Fruit fly (Drosophila melanogaster) whole organism, embryonic: Measurements from ENCODE around the gene FucTD.

Source experiments
- Abd-B ChIP-seq: fragments of 200-800 bp; sonication (Bioruptor generic); optimal IDR thresholded peaks from 2 replicates; lab custom pipeline; 2018; ENCODE audit warnings: missing biosample characterization, mild to moderate bottlenecking, missing genetic modification characterization, moderate library complexity
- B-H1 ChIP-seq: fragments of 200-800 bp; sonication (Bioruptor generic); IDR thresholded peaks from 3 replicates; pipeline ENCODE4 v1.3.6; 2022; ENCODE audit warnings: missing biosample characterization, missing genetic modification characterization
- CG10959 ChIP-seq: fragments of 200-800 bp; sonication (Bioruptor generic); IDR thresholded peaks from 2 replicates; pipeline ENCODE4 v1.3.6; 2022; ENCODE audit warnings: missing biosample characterization, missing genetic modification characterization
- CG1233 ChIP-seq: fragments of 200-800 bp; sonication (Bioruptor generic); optimal IDR thresholded peaks from 4 replicates; lab custom pipeline; 2018; ENCODE audit warnings: missing biosample characterization, mild to moderate bottlenecking, missing genetic modification characterization
- CG13775 ChIP-seq: fragments of 200-800 bp; sonication (Bioruptor generic); optimal IDR thresholded peaks from 3 replicates; lab custom pipeline; 2017; ENCODE audit warnings: missing biosample characterization, mild to moderate bottlenecking, missing genetic modification characterization
- CG13894 ChIP-seq: fragments of 200-800 bp; sonication (Bioruptor generic); optimal IDR thresholded peaks from 3 replicates; lab custom pipeline; 2018; ENCODE audit warnings: missing biosample characterization, mild to moderate bottlenecking, missing genetic modification characterization, moderate library complexity
- CG14441 ChIP-seq: fragments of 200-800 bp; sonication (Bioruptor generic); IDR thresholded peaks from 2 replicates; pipeline ENCODE4 v1.3.6; 2022; ENCODE audit warnings: missing biosample characterization, missing genetic modification characterization
- CG16815 ChIP-seq: fragments of 200-800 bp; sonication (Bioruptor generic); optimal IDR thresholded peaks from 3 replicates; lab custom pipeline; 2017; ENCODE audit warnings: missing biosample characterization, mild to moderate bottlenecking, missing genetic modification characterization
- CG17328 ChIP-seq: fragments of 200-800 bp; sonication (Bioruptor generic); IDR thresholded peaks from 2 replicates; pipeline ENCODE4 v1.3.6; 2022; ENCODE audit warnings: missing biosample characterization, missing genetic modification characterization
- CG17361 ChIP-seq: fragments of 200-800 bp; sonication (Bioruptor generic); IDR thresholded peaks from 3 replicates; pipeline ENCODE4 v1.3.6; 2022; ENCODE audit warnings: missing biosample characterization, missing genetic modification characterization
- CG18262 ChIP-seq: fragments of 200-800 bp; optimal IDR thresholded peaks from 3 replicates; lab custom pipeline; 2019; ENCODE audit warnings: missing biosample characterization, mild to moderate bottlenecking, missing genetic modification characterization, moderate library complexity
- CG2120 ChIP-seq: fragments of 200-800 bp; sonication (Bioruptor generic); optimal IDR thresholded peaks from 3 replicates; lab custom pipeline; 2016; ENCODE audit warnings: missing biosample characterization, missing genetic modification characterization
- CG31365 ChIP-seq: fragments of 200-800 bp; sonication (Bioruptor generic); optimal IDR thresholded peaks from 2 replicates; lab custom pipeline; 2018; ENCODE audit warnings: missing biosample characterization, mild to moderate bottlenecking, missing genetic modification characterization
- CG31388 ChIP-seq: fragments of 200-800 bp; sonication (Bioruptor generic); optimal IDR thresholded peaks from 2 replicates; lab custom pipeline; 2016; ENCODE audit warnings: missing biosample characterization, missing genetic modification characterization
- CG32767 ChIP-seq: fragments of 200-800 bp; sonication (Bioruptor generic); IDR thresholded peaks from 2 replicates; pipeline ENCODE4 v1.3.6; 2022; ENCODE audit warnings: missing biosample characterization, missing genetic modification characterization
- CG3726 ChIP-seq: fragments of 200-800 bp; sonication (Bioruptor generic); IDR thresholded peaks from 3 replicates; pipeline ENCODE4, ENCODE4 v1.3.6; 2022; ENCODE audit warnings: missing biosample characterization, missing genetic modification characterization
- CG3995 ChIP-seq: fragments of 200-800 bp; sonication (Bioruptor generic); optimal IDR thresholded peaks from 3 replicates; lab custom pipeline; 2016; ENCODE audit warnings: missing biosample characterization, missing genetic modification characterization
- CG4360 ChIP-seq: fragments of 200-800 bp; sonication (Bioruptor generic); IDR thresholded peaks from 2 replicates; pipeline ENCODE4 v1.3.6; 2022; ENCODE audit warnings: missing biosample characterization, missing genetic modification characterization
- CG6854 ChIP-seq: fragments of 200-800 bp; sonication (Bioruptor generic); optimal IDR thresholded peaks from 3 replicates; lab custom pipeline; 2017; ENCODE audit warnings: missing biosample characterization, mild to moderate bottlenecking, missing genetic modification characterization
- CG7839 ChIP-seq: fragments of 200-800 bp; sonication (Bioruptor generic); optimal IDR thresholded peaks from 3 replicates; lab custom pipeline; 2018; ENCODE audit warnings: missing biosample characterization, mild to moderate bottlenecking, missing genetic modification characterization, moderate library complexity
- CG8281 ChIP-seq: fragments of 200-800 bp; sonication (Bioruptor generic); optimal IDR thresholded peaks from 2 replicates; lab custom pipeline; 2018; ENCODE audit warnings: missing biosample characterization, mild to moderate bottlenecking, missing genetic modification characterization, moderate library complexity
- CG9727 ChIP-seq: fragments of 200-800 bp; sonication (Bioruptor generic); optimal IDR thresholded peaks from 3 replicates; lab custom pipeline; 2017; ENCODE audit warnings: missing biosample characterization, mild to moderate bottlenecking, missing genetic modification characterization
- CG9817 ChIP-seq: fragments of 200-800 bp; sonication (Bioruptor generic); optimal IDR thresholded peaks from 2 replicates; lab custom pipeline; 2018; ENCODE audit warnings: missing biosample characterization, mild to moderate bottlenecking, missing genetic modification characterization, moderate library complexity
- Dll ChIP-seq: fragments of 200-800 bp; sonication (Bioruptor generic); IDR thresholded peaks from 4 replicates; pipeline ENCODE4 v1.3.6; 2022; ENCODE audit warnings: missing biosample characterization, missing genetic modification characterization; ENCODE audit not compliant: partially characterized antibody
- Doc2 ChIP-seq: fragments of 200-800 bp; sonication (Bioruptor generic); IDR thresholded peaks from 2 replicates; pipeline ENCODE4 v1.3.6; 2022; ENCODE audit warnings: missing biosample characterization, missing genetic modification characterization
- Doc3 ChIP-seq: fragments of 200-800 bp; sonication (Bioruptor generic); IDR thresholded peaks from 3 replicates; pipeline ENCODE4 v1.3.6; 2022; ENCODE audit warnings: missing biosample characterization, missing genetic modification characterization; ENCODE audit not compliant: partially characterized antibody
- Elba2 ChIP-seq: fragments of 200-800 bp; sonication (Bioruptor generic); optimal IDR thresholded peaks from 3 replicates; lab custom pipeline; 2016; ENCODE audit warnings: missing biosample characterization, missing genetic modification characterization
- GATAe ChIP-seq: fragments of 200-800 bp; sonication (Bioruptor generic); conservative IDR thresholded peaks from 2 replicates; pipeline ENCODE4 v1.3.6; 2022; ENCODE audit warnings: missing biosample characterization, missing genetic modification characterization
- Gsc ChIP-seq: fragments of 200-800 bp; sonication (Bioruptor generic); IDR thresholded peaks from 2 replicates; pipeline ENCODE4 v1.3.6; 2022; ENCODE audit warnings: missing biosample characterization, missing genetic modification characterization
- Oli ChIP-seq: fragments of 200-800 bp; sonication (Bioruptor generic); optimal IDR thresholded peaks from 2 replicates; lab custom pipeline; 2018; ENCODE audit warnings: missing biosample characterization, mild to moderate bottlenecking, missing genetic modification characterization, moderate library complexity
- Xbp1 ChIP-seq: fragments of 200-800 bp; sonication (Bioruptor generic); optimal IDR thresholded peaks from 3 replicates; lab custom pipeline; 2016; ENCODE audit warnings: missing biosample characterization, mild to moderate bottlenecking, missing genetic modification characterization
- YL-1 ChIP-seq: fragments of 200-800 bp; sonication (Bioruptor generic); optimal IDR thresholded peaks from 3 replicates; lab custom pipeline; 2017; ENCODE audit warnings: missing biosample characterization, mild to moderate bottlenecking, missing genetic modification characterization
- br ChIP-seq: fragments of >200 bp; optimal IDR thresholded peaks from 2 replicates; lab custom pipeline; 2017
- disco-r ChIP-seq: fragments of 200-800 bp; sonication (Bioruptor generic); optimal IDR thresholded peaks from 2 replicates; lab custom pipeline; 2016; ENCODE audit warnings: missing biosample characterization, missing genetic modification characterization
- eve ChIP-seq, 2 experiments: fragments of >200 bp; optimal IDR thresholded peaks; 2 replicates each; lab custom pipeline; 2017; ENCODE audit warnings: missing biosample characterization in 2 of 2, missing genetic modification characterization in 2 of 2
- fd64A ChIP-seq: fragments of 200-800 bp; sonication (Bioruptor generic); optimal IDR thresholded peaks from 3 replicates; lab custom pipeline; 2018; ENCODE audit warnings: missing biosample characterization, mild to moderate bottlenecking, missing genetic modification characterization
- kay ChIP-seq: fragments of 200-800 bp; sonication (Bioruptor generic); optimal IDR thresholded peaks from 2 replicates; lab custom pipeline; 2016; ENCODE audit warnings: missing biosample characterization, missing genetic modification characterization
- lab ChIP-seq: fragments of 200-800 bp; sonication (Bioruptor generic); optimal IDR thresholded peaks from 3 replicates; lab custom pipeline; 2017; ENCODE audit warnings: missing biosample characterization, missing genetic modification characterization, mild to moderate bottlenecking, moderate library complexity, missing genetic modification reagents
- pnt ChIP-seq: fragments of 200-800 bp; sonication (Bioruptor generic); optimal IDR thresholded peaks from 3 replicates; lab custom pipeline; 2016; ENCODE audit warnings: missing biosample characterization, missing genetic modification characterization
- rib ChIP-seq: fragments of 200-800 bp; sonication (Bioruptor generic); IDR thresholded peaks from 2 replicates; pipeline ENCODE4 v1.3.6; 2022; ENCODE audit warnings: missing biosample characterization, missing genetic modification characterization
- sens-2 ChIP-seq: fragments of 200-800 bp; sonication (Bioruptor generic); IDR thresholded peaks from 2 replicates; pipeline ENCODE4 v1.3.6; 2022; ENCODE audit warnings: missing biosample characterization, missing genetic modification characterization
- shn ChIP-seq: fragments of 200-800 bp; sonication (Bioruptor generic); optimal IDR thresholded peaks from 3 replicates; lab custom pipeline; 2016; ENCODE audit warnings: missing biosample characterization, missing genetic modification characterization
- slou ChIP-seq: fragments of 200-800 bp; sonication (Bioruptor generic); optimal IDR thresholded peaks from 3 replicates; lab custom pipeline; 2016; ENCODE audit warnings: missing biosample characterization, missing genetic modification characterization
- sna ChIP-seq: fragments of 200-800 bp; sonication (Bioruptor generic); IDR thresholded peaks from 2 replicates; pipeline ENCODE4 v1.3.6; 2022; ENCODE audit warnings: missing biosample characterization, missing genetic modification characterization; ENCODE audit not compliant: partially characterized antibody
- sob ChIP-seq: fragments of 200-800 bp; sonication (Bioruptor generic); IDR thresholded peaks from 2 replicates; pipeline ENCODE4 v1.3.6; 2022; ENCODE audit warnings: missing biosample characterization, missing genetic modification characterization
- sqz ChIP-seq: fragments of 200-800 bp; sonication (Bioruptor generic); optimal IDR thresholded peaks from 3 replicates; lab custom pipeline; 2018; ENCODE audit warnings: missing biosample characterization, mild to moderate bottlenecking, missing genetic modification characterization
- stwl ChIP-seq: fragments of 200-800 bp; sonication (Bioruptor generic); optimal IDR thresholded peaks from 3 replicates; lab custom pipeline; 2018; ENCODE audit warnings: missing biosample characterization, mild to moderate bottlenecking, missing genetic modification characterization, moderate library complexity
- tap ChIP-seq: fragments of 200-800 bp; optimal IDR thresholded peaks from 3 replicates; lab custom pipeline; 2019; ENCODE audit warnings: missing biosample characterization, mild to moderate bottlenecking, missing genetic modification characterization, moderate library complexity
- tio ChIP-seq: fragments of 200-800 bp; sonication (Bioruptor generic); optimal IDR thresholded peaks from 2 replicates; lab custom pipeline; 2017; ENCODE audit warnings: missing biosample characterization, missing genetic modification characterization, inconsistent platforms
- zf30C ChIP-seq: fragments of 200-800 bp; sonication (Bioruptor generic); optimal IDR thresholded peaks from 3 replicates; lab custom pipeline; 2018; ENCODE audit warnings: missing biosample characterization, mild to moderate bottlenecking, missing genetic modification characterization

Gene FucTD

DNA sequence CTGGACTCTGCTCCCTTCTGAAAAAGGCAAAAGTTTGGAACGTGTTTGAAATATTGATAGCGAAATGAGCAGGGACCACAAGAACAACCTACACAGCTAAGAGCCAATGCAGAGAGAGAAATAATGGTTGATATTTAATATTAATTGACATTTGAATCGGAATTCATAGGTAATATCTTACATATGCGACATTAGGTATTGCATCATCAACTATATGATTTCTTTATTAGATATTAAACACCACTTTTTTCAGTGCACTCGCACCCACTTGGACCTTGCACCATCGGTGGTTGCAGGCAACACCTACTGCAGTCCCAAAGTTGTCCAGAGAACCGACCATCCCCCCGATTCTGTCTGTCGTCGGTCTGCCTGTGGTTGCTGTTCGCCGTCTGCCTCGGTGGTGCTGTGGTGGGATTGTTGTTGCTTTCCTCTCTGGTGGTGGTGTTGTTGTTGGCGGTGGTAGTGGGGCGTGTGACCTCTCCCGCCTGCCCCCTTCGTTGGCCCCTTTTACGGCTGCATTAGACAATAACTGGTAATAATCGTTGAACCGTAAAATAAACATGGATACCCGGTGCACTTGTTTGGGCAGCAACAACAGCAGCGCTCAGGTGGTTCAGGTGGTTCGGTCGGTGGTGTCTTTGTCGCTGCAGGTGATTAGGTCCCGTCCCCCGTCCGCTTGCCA lies 37.0 kb upstream of the FucTD start (continued):
- TF ChIP-seq zf30C: peak; percentile 38
- TF ChIP-seq kay (GFP tag; lab: Kevin White, UChicago): no peak
- peak; percentile 35 for TF ChIP-seq CG8281
- no peak for TF ChIP-seq br (lab: Kevin White, UChicago)
- TF ChIP-seq CG14441 (GFP tag; lab: Robert Waterston, UW): peak; percentile 54; the same call in 1 of the 2 replicates
- peak; percentile 53 for TF ChIP-seq CG13775 (GFP tag; lab: Kevin White, UChicago)
- peak; percentile 24 for TF ChIP-seq pnt (GFP tag; lab: Kevin White, UChicago)
- TF ChIP-seq CG1233 (GFP tag; lab: Kevin White, UChicago): peak; percentile 55
- peak; percentile 18 for TF ChIP-seq CG2120 (GFP tag; lab: Kevin White, UChicago)
- TF ChIP-seq CG7839 (tag; lab: Kevin White, UChicago): peak; percentile 58
- TF ChIP-seq CG13894: no peak
- no peak for TF ChIP-seq shn
- no peak for TF ChIP-seq Doc3 (GFP tag; lab: Robert Waterston, UW)
- TF ChIP-seq sqz (GFP tag; lab: Kevin White, UChicago): peak; percentile 29
- peak; percentile 69 for TF ChIP-seq tap (tag; lab: Kevin White, UChicago)
- no peak for TF ChIP-seq disco-r (GFP tag; lab: Kevin White, UChicago)
- no peak for TF ChIP-seq CG31388
- TF ChIP-seq CG4360 (GFP tag; lab: Robert Waterston, UW): peak; percentile 92
- TF ChIP-seq YL-1 (GFP tag; lab: Kevin White, UChicago): no peak
- peak; percentile 11 for TF ChIP-seq stwl
- TF ChIP-seq rib (GFP tag; lab: Robert Waterston, UW): no peak
- TF ChIP-seq CG9727: peak; percentile 80
- TF ChIP-seq CG9817 (tag; lab: Kevin White, UChicago): peak; percentile 38
- peak; percentile 53; the same call in 1 of the 2 replicates for TF ChIP-seq sob (GFP tag; lab: Robert Waterston, UW)
- peak; percentile 73 for TF ChIP-seq CG16815 (GFP tag; lab: Kevin White, UChicago)
- peak in 1 of 2 experiments; percentile 21 for TF ChIP-seq eve (GFP tag; optimal IDR thresholded peaks at IDR 0.05; lab: Kevin White, UChicago)
- no peak for TF ChIP-seq CG3995
- TF ChIP-seq Dll (GFP tag; lab: Robert Waterston, UW): no peak
- TF ChIP-seq CG32767: peak; percentile 53; the same call in 1 of the 2 replicates
- no peak for TF ChIP-seq sna (GFP tag; lab: Robert Waterston, UW)
- peak; percentile 18; the same call in 1 of the 2 replicates for TF ChIP-seq Gsc (GFP tag; lab: Robert Waterston, UW)
- TF ChIP-seq fd64A (GFP tag; lab: Kevin White, UChicago): no peak
- peak; percentile 38 for TF ChIP-seq lab (GFP tag; lab: Kevin White, UChicago)
- TF ChIP-seq GATAe (GFP tag; lab: Robert Waterston, UW): no peak
- peak; percentile 49; the same call in 1 of the 2 replicates for TF ChIP-seq sens-2
- TF ChIP-seq slou (GFP tag; lab: Kevin White, UChicago): no peak
- TF ChIP-seq Abd-B (GFP tag; lab: Kevin White, UChicago): peak; percentile 27
- TF ChIP-seq Elba2: no peak
- peak; percentile 72 for TF ChIP-seq CG10959 (GFP tag; lab: Robert Waterston, UW)
- TF ChIP-seq tio: no peak
- TF ChIP-seq CG17361 (GFP tag; lab: Robert Waterston, UW): peak; percentile 77
- peak; percentile 66 for TF ChIP-seq Oli
- no peak for TF ChIP-seq CG6854 (GFP tag; lab: Kevin White, UChicago)
- TF ChIP-seq CG31365 (tag; lab: Kevin White, UChicago): no peak
- peak; percentile 33 for TF ChIP-seq Xbp1 (GFP tag; lab: Kevin White, UChicago)
- peak; percentile 72 for TF ChIP-seq B-H1 (GFP tag; lab: Robert Waterston, UW)
- peak; percentile 78 for TF ChIP-seq CG18262 (tag; lab: Kevin White, UChicago)
- TF ChIP-seq CG3726 (GFP tag; lab: Robert Waterston, UW): peak; percentile 75; the same call in 2 of the 3 replicates
- peak; percentile 80 for TF ChIP-seq CG17328 (GFP tag; lab: Robert Waterston, UW)
- TF ChIP-seq Doc2: 0 out of 2 replicates have a peak, but pooled peaks have one; percentile 8
